Fruit fly (Drosophila melanogaster): ENCODE measurements around the gene Cp15.

The Cp15 gene

DNA sequence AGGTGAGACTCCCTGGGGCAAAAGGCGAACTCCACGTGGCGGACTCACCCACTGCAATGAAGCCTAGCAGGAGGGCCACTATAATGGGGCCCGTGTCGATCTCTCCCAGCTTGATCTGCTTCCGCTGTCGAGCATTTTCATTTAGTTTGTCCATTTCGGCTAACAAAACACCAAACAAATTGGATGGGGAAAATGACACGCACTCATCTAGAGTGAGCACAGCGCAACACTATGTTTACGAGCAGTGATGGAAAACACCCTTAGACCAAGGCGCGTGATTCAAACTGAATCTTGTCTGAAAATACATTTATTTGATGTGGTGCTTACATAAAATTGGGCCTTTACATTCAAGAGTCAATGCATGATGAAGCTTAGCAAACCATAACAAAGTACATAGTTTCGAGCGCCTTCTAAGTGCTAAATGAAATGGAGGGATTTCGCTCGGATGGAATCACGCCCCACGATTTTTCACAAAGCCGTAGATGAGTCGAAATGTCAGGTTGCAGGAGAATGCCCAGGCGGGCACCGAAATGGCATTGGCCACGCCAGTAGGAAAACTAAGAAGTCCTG is 8.2 kb upstream of the Cp15 start, which contains the start of gene SrpRbeta (continued):
- TF ChIP-seq CG5245 (GFP tag; optimal IDR thresholded peaks at IDR 0.05) = no peak
- TF ChIP-seq TFAM (GFP tag; optimal IDR thresholded peaks at IDR 0.05) = no peak
- TF ChIP-seq CG7963 (GFP tag; IDR thresholded peaks at IDR 0.05; ENCODE audit: partially characterized antibody) = no peak
- no peak for TF ChIP-seq al (GFP tag; IDR thresholded peaks at IDR 0.05)
- peak; percentile 28 for TF ChIP-seq CG7987 (GFP tag; optimal IDR thresholded peaks at IDR 0.05)
- TF ChIP-seq MTF-1 (GFP tag; optimal IDR thresholded peaks at IDR 0.05; ENCODE audit: borderline replicate concordance) = no peak
- TF ChIP-seq dimm (GFP tag; IDR thresholded peaks at IDR 0.05) = no peak
- TF ChIP-seq CG12299 (tag; optimal IDR thresholded peaks at IDR 0.05) = no peak
- no peak for TF ChIP-seq CG6683 (GFP tag; optimal IDR thresholded peaks at IDR 0.05)
- TF ChIP-seq caup (GFP tag; optimal IDR thresholded peaks at IDR 0.05; ENCODE audit: severe bottlenecking) = peak; percentile 14
- TF ChIP-seq bbx (GFP tag; IDR thresholded peaks at IDR 0.05; ENCODE audit: partially characterized antibody) = no peak
- no peak for TF ChIP-seq rib (GFP tag; IDR thresholded peaks at IDR 0.05)
- no peak for TF ChIP-seq CG6654 (GFP tag; optimal IDR thresholded peaks at IDR 0.05)
- TF ChIP-seq CG11560 (tag; IDR thresholded peaks at IDR 0.05) = no peak
- peak; percentile 46 for TF ChIP-seq dm (GFP tag; optimal IDR thresholded peaks at IDR 0.05)
- no peak for TF ChIP-seq Usf (GFP tag; optimal IDR thresholded peaks at IDR 0.05)
- TF ChIP-seq CG2116 (GFP tag; optimal IDR thresholded peaks at IDR 0.05) = peak; percentile 47
- no peak for TF ChIP-seq CG17568 (GFP tag; optimal IDR thresholded peaks at IDR 0.05)
- no peak for TF ChIP-seq pfk (GFP tag; optimal IDR thresholded peaks at IDR 0.05)
- TF ChIP-seq cato (GFP tag; optimal IDR thresholded peaks at IDR 0.05; ENCODE audit: borderline replicate concordance) = no peak
- TF ChIP-seq CG31365 (tag; optimal IDR thresholded peaks at IDR 0.05) = no peak
- no peak for TF ChIP-seq toy (GFP tag; IDR thresholded peaks at IDR 0.05)
- no peak for TF ChIP-seq HLHmδ (GFP tag; optimal IDR thresholded peaks at IDR 0.05)
- 0 out of 2 replicates have a peak, but pooled peaks have one; percentile 3 for TF ChIP-seq Ada2b (GFP tag; IDR thresholded peaks at IDR 0.05)
- TF ChIP-seq Gug (GFP tag; IDR thresholded peaks at IDR 0.05) = no peak
- TF ChIP-seq Stat92E (GFP tag; optimal IDR thresholded peaks at IDR 0.05) = peak in 1 of 3 experiments; percentile 11
- TF ChIP-seq Nf-YC (tag; optimal IDR thresholded peaks at IDR 0.05) = peak; percentile 1
- no peak for TF ChIP-seq CG13424 (tag; optimal IDR thresholded peaks at IDR 0.05)
- TF ChIP-seq shn (GFP tag; optimal IDR thresholded peaks at IDR 0.05) = peak; percentile 14
- TF ChIP-seq onecut (GFP tag; IDR thresholded peaks at IDR 0.05) = no peak
- no peak for TF ChIP-seq chinmo (GFP tag; IDR thresholded peaks at IDR 0.05; ENCODE audit: partially characterized antibody)
- TF ChIP-seq cg (GFP tag; optimal IDR thresholded peaks at IDR 0.05) = no peak
- no peak for TF ChIP-seq CG17612 (GFP tag; IDR thresholded peaks at IDR 0.05)
- TF ChIP-seq CG18764 (GFP tag; optimal IDR thresholded peaks at IDR 0.05) = no peak
- TF ChIP-seq Doc3 (GFP tag; IDR thresholded peaks at IDR 0.05; ENCODE audit: partially characterized antibody) = no peak
- no peak for TF ChIP-seq Blimp-1 (GFP tag; optimal IDR thresholded peaks at IDR 0.05)
- TF ChIP-seq B-H2 (GFP tag; optimal IDR thresholded peaks at IDR 0.05) = peak; percentile 72
- TF ChIP-seq CG12236 (GFP tag; optimal IDR thresholded peaks at IDR 0.05) = no peak
- TF ChIP-seq NC2α (GFP tag; optimal IDR thresholded peaks at IDR 0.05) = no peak
- no peak for TF ChIP-seq CoRest (tag; optimal IDR thresholded peaks at IDR 0.05)
- no peak for TF ChIP-seq CrebB (tag; optimal IDR thresholded peaks at IDR 0.05)
- TF ChIP-seq CG17359 (tag; optimal IDR thresholded peaks at IDR 0.05) = no peak
- TF ChIP-seq CG11456 (GFP tag; IDR thresholded peaks at IDR 0.05) = peak; percentile 23; the same call in 1 of the 3 replicates
- TF ChIP-seq salm (tag; optimal IDR thresholded peaks at IDR 0.05) = no peak
- TF ChIP-seq CG7839 (tag; optimal IDR thresholded peaks at IDR 0.05) = no peak
- TF ChIP-seq CG5180 (GFP tag; optimal IDR thresholded peaks at IDR 0.05) = no peak
- peak; percentile 47 for TF ChIP-seq vfl (GFP tag; optimal IDR thresholded peaks at IDR 0.05)
- no peak for TF ChIP-seq CG32772 (GFP tag; IDR thresholded peaks at IDR 0.05)
- TF ChIP-seq run (tag; optimal IDR thresholded peaks at IDR 0.05) = no peak

All from whole organism, embryonic.